Worm (Caenorhabditis elegans) whole organism, L4 larva: Measurements from ENCODE around the gene C46F9.6.

Source experiments
- dpl-1 ChIP-seq: fragments of 150-350 bp; optimal IDR thresholded peaks from 2 replicates; lab custom pipeline; 2014; ENCODE audit warnings: missing biosample characterization, missing genetic modification reagents, missing genetic modification characterization
- hif-1 ChIP-seq, 2 experiments: sonication (generic microtip); optimal IDR thresholded peaks; 2 replicates each; lab custom pipeline; 2016 to 2017; ENCODE audit warnings: missing compliant biosample characterization in 2 of 2, missing genetic modification characterization in 2 of 2, missing genetic modification reagents in 2 of 2, missing genotype in 2 of 2, mild to moderate bottlenecking in 1 of 2
- lin-13 ChIP-seq: fragments of 150-350 bp; optimal IDR thresholded peaks from 2 replicates; lab custom pipeline; 2014; ENCODE audit warnings: missing biosample characterization, missing genetic modification reagents, missing genetic modification characterization
- mdl-1 ChIP-seq, 2 experiments: fragments of 150-350 bp in 1 of 2; sonication (generic microtip) in 1 of 2; optimal IDR thresholded peaks; 2 replicates each; lab custom pipeline; 2014 to 2017; ENCODE audit warnings: missing biosample characterization in 2 of 2, missing genetic modification characterization in 2 of 2
- php-3 ChIP-seq: fragments of 200-800 bp; sonication (Bioruptor generic); IDR thresholded peaks from 2 replicates; pipeline ENCODE4 v1.3.6; 2022; ENCODE audit warnings: missing genetic modification reagents, missing genetic modification characterization, missing compliant biosample characterization
- skn-1 ChIP-seq: fragments of 150-350 bp; optimal IDR thresholded peaks from 2 replicates; lab custom pipeline; 2014; ENCODE audit warnings: missing biosample characterization, missing genetic modification characterization
- unc-130 ChIP-seq: sonication (generic microtip); optimal IDR thresholded peaks from 2 replicates; lab custom pipeline; 2016; ENCODE audit warnings: missing genetic modification reagents, missing genetic modification characterization, missing compliant biosample characterization
- unc-39 ChIP-seq: sonication (generic microtip); optimal IDR thresholded peaks from 2 replicates; lab custom pipeline; 2017; ENCODE audit warnings: missing biosample characterization, missing genetic modification characterization
- unc-62 ChIP-seq, 3 experiments: fragments of 150-350 bp in 1 of 3; sonication (generic microtip); optimal IDR thresholded peaks in 2 of 3; peaks in 1 of 3; 1 replicate in 1 of 3; 2 replicates in 2 of 3; lab custom pipeline; 2014 to 2017; ENCODE audit warnings: missing biosample characterization in 3 of 3, missing genetic modification characterization in 3 of 3, missing genetic modification reagents in 3 of 3, missing genotype in 1 of 3

ce11 chrII:1882705-1883104 is 15.3 kb upstream of the C46F9.6 start, which contains the start of gene math-5:
- TF ChIP-seq dpl-1 (GFP tag; lab: Kevin White, UChicago) (no peak), lin-13 (no peak), unc-130 (GFP tag; lab: Kevin White, UChicago) (no peak), unc-62 (GFP tag; optimal IDR thresholded peaks at IDR 0.05 in 1 of 2; lab: Kevin White, UChicago) (no peak), unc-62 (tag; optimal IDR thresholded peaks at IDR 0.05; lab: Kevin White, UChicago) (no peak), unc-39 (tag; lab: Kevin White, UChicago) (no peak), hif-1 (tag; optimal IDR thresholded peaks at IDR 0.05; lab: Kevin White, UChicago) (no peak), php-3 (GFP tag; lab: Robert Waterston, UW) (no peak), mdl-1 (tag; optimal IDR thresholded peaks at IDR 0.05; lab: Kevin White, UChicago) (no peak), skn-1 (tag; lab: Kevin White, UChicago) (no peak)
